Fruit fly (Drosophila melanogaster) whole organism, embryonic: ENCODE measurements around the gene CG32023.
A peak's percentile ranks its signal among the peaks of the same experiment; 100 is the strongest.

Experiments used
- Abd-B ChIP-seq: fragments of 200-800 bp; sonication (Bioruptor generic); optimal IDR thresholded peaks from 2 replicates; lab custom pipeline; 2018; ENCODE audit warnings: missing biosample characterization, mild to moderate bottlenecking, missing genetic modification characterization, moderate library complexity
- BEAF-32 ChIP-seq: fragments of 200-800 bp; sonication (Bioruptor generic); optimal IDR thresholded peaks from 3 replicates; lab custom pipeline; 2017; ENCODE audit warnings: missing biosample characterization, missing genetic modification characterization, mild to moderate bottlenecking, moderate library complexity, missing genetic modification reagents
- CG12744 ChIP-seq: fragments of 200-800 bp; sonication (Bioruptor generic); optimal IDR thresholded peaks from 2 replicates; lab custom pipeline; 2016; ENCODE audit warnings: missing biosample characterization, missing genetic modification characterization
- CG13775 ChIP-seq: fragments of 200-800 bp; sonication (Bioruptor generic); optimal IDR thresholded peaks from 3 replicates; lab custom pipeline; 2017; ENCODE audit warnings: missing biosample characterization, mild to moderate bottlenecking, missing genetic modification characterization
- CG15479 ChIP-seq: fragments of 200-800 bp; sonication (Bioruptor generic); optimal IDR thresholded peaks from 3 replicates; lab custom pipeline; 2019; ENCODE audit warnings: missing biosample characterization, mild to moderate bottlenecking, missing genetic modification characterization, moderate library complexity
- CG17612 ChIP-seq: fragments of 200-800 bp; sonication (Bioruptor generic); IDR thresholded peaks from 2 replicates; pipeline ENCODE4 v1.3.6; 2022; ENCODE audit warnings: missing biosample characterization, missing genetic modification characterization
- CG18476 ChIP-seq: fragments of 200-800 bp; sonication (Bioruptor generic); optimal IDR thresholded peaks from 2 replicates; lab custom pipeline; 2016; ENCODE audit warnings: missing biosample characterization, mild to moderate bottlenecking, missing genetic modification characterization
- CG32767 ChIP-seq: fragments of 200-800 bp; sonication (Bioruptor generic); IDR thresholded peaks from 2 replicates; pipeline ENCODE4 v1.3.6; 2022; ENCODE audit warnings: missing biosample characterization, missing genetic modification characterization
- CG33213 ChIP-seq: fragments of 200-800 bp; sonication (Bioruptor generic); optimal IDR thresholded peaks from 3 replicates; lab custom pipeline; 2016; ENCODE audit warnings: missing biosample characterization, missing genetic modification characterization
- CG34224 ChIP-seq: fragments of 200-800 bp; sonication (Bioruptor generic); IDR thresholded peaks from 3 replicates; pipeline ENCODE4 v1.3.6; 2022; ENCODE audit warnings: missing biosample characterization, missing genetic modification characterization; ENCODE audit not compliant: partially characterized antibody
- CG4282 ChIP-seq: fragments of 200-800 bp; sonication (Bioruptor generic); optimal IDR thresholded peaks from 2 replicates; lab custom pipeline; 2016; ENCODE audit warnings: missing biosample characterization, missing genetic modification characterization
- CG4854 ChIP-seq: fragments of 200-800 bp; sonication (Bioruptor generic); optimal IDR thresholded peaks from 2 replicates; lab custom pipeline; 2016; ENCODE audit warnings: missing biosample characterization, missing genetic modification characterization, inconsistent platforms
- CG6254 ChIP-seq: fragments of 200-800 bp; sonication (Bioruptor generic); optimal IDR thresholded peaks from 3 replicates; lab custom pipeline; 2017; ENCODE audit warnings: mild to moderate bottlenecking, missing biosample characterization, missing genetic modification reagents, missing genetic modification characterization
- CG7556 ChIP-seq: fragments of 200-800 bp; sonication (Bioruptor generic); optimal IDR thresholded peaks from 2 replicates; lab custom pipeline; 2017; ENCODE audit warnings: missing biosample characterization, mild to moderate bottlenecking, missing genetic modification characterization
- CG7839 ChIP-seq: fragments of 200-800 bp; sonication (Bioruptor generic); optimal IDR thresholded peaks from 3 replicates; lab custom pipeline; 2018; ENCODE audit warnings: missing biosample characterization, mild to moderate bottlenecking, missing genetic modification characterization, moderate library complexity
- CG7928 ChIP-seq: fragments of 200-800 bp; sonication (Bioruptor generic); optimal IDR thresholded peaks from 2 replicates; lab custom pipeline; 2017; ENCODE audit warnings: missing biosample characterization, mild to moderate bottlenecking, missing genetic modification characterization
- CG9797 ChIP-seq: fragments of 200-800 bp; sonication (Bioruptor generic); optimal IDR thresholded peaks from 3 replicates; lab custom pipeline; 2018; ENCODE audit warnings: missing biosample characterization, mild to moderate bottlenecking, missing genetic modification characterization
- CHES-1-like ChIP-seq: fragments of 200-800 bp; sonication (Bioruptor generic); optimal IDR thresholded peaks from 2 replicates; lab custom pipeline; 2016; ENCODE audit warnings: missing biosample characterization, missing genetic modification characterization
- Dfd ChIP-seq, 2 experiments: fragments of >200 bp; optimal IDR thresholded peaks; 2 replicates each; lab custom pipeline; 2017; ENCODE audit warnings: missing biosample characterization in 2 of 2, missing genetic modification characterization in 2 of 2
- Dp ChIP-seq: fragments of 200-800 bp; sonication (Bioruptor generic); optimal IDR thresholded peaks from 2 replicates; lab custom pipeline; 2018; ENCODE audit warnings: missing biosample characterization, mild to moderate bottlenecking, missing genetic modification characterization, moderate library complexity
- ERR ChIP-seq: fragments of 200-800 bp; sonication (Bioruptor generic); optimal IDR thresholded peaks from 2 replicates; lab custom pipeline; 2016; ENCODE audit warnings: missing biosample characterization, missing genetic modification characterization
- HHEX ChIP-seq: fragments of 200-800 bp; sonication (Bioruptor generic); optimal IDR thresholded peaks from 3 replicates; lab custom pipeline; 2017; ENCODE audit warnings: missing biosample characterization, mild to moderate bottlenecking, missing genetic modification characterization, missing genetic modification reagents
- Hand ChIP-seq: fragments of 200-800 bp; sonication (Bioruptor generic); optimal IDR thresholded peaks from 2 replicates; lab custom pipeline; 2017; ENCODE audit warnings: mild to moderate bottlenecking, missing biosample characterization, missing genetic modification reagents, missing genetic modification characterization
- Hr39 ChIP-seq: fragments of >200 bp; optimal IDR thresholded peaks from 2 replicates; lab custom pipeline; 2017
- Kr ChIP-seq: fragments of 200-800 bp; sonication (Bioruptor generic); optimal IDR thresholded peaks from 2 replicates; lab custom pipeline; 2017; ENCODE audit warnings: missing biosample characterization, mild to moderate bottlenecking, missing genetic modification characterization
- MESR4 ChIP-seq: fragments of 200-800 bp; sonication (Bioruptor generic); optimal IDR thresholded peaks from 2 replicates; lab custom pipeline; 2018; ENCODE audit warnings: missing biosample characterization, mild to moderate bottlenecking, missing genetic modification characterization, moderate library complexity
- Mad ChIP-seq: fragments of 200-800 bp; sonication (Bioruptor generic); optimal IDR thresholded peaks from 2 replicates; lab custom pipeline; 2016; ENCODE audit warnings: missing biosample characterization, missing genetic modification characterization
- NC2α ChIP-seq: fragments of 200-800 bp; sonication (Bioruptor generic); optimal IDR thresholded peaks from 2 replicates; lab custom pipeline; 2016; ENCODE audit warnings: missing biosample characterization, missing genetic modification characterization
- NC2β ChIP-seq: fragments of 200-800 bp; sonication (Bioruptor generic); optimal IDR thresholded peaks from 2 replicates; lab custom pipeline; 2016; ENCODE audit warnings: missing biosample characterization, missing genetic modification characterization
- Neu2 ChIP-seq: fragments of 200-800 bp; sonication (Bioruptor generic); optimal IDR thresholded peaks from 3 replicates; lab custom pipeline; 2016; ENCODE audit warnings: missing biosample characterization, missing genetic modification characterization, borderline replicate concordance
- NfI ChIP-seq: fragments of 200-800 bp; sonication (Bioruptor generic); optimal IDR thresholded peaks from 3 replicates; lab custom pipeline; 2018; ENCODE audit warnings: missing biosample characterization, mild to moderate bottlenecking, missing genetic modification characterization, moderate library complexity
- Oaz ChIP-seq: fragments of 200-800 bp; sonication (Bioruptor generic); IDR thresholded peaks from 2 replicates; pipeline ENCODE4 v1.3.6; 2022; ENCODE audit warnings: missing biosample characterization, missing genetic modification characterization
- Rfx ChIP-seq: fragments of 200-800 bp; sonication (Bioruptor generic); IDR thresholded peaks from 2 replicates; pipeline ENCODE4 v1.3.6; 2022; ENCODE audit warnings: missing biosample characterization, missing genetic modification characterization
- Trl ChIP-seq, 3 experiments: fragments of >200 bp in 2 of 3; fragments of 200-800 bp in 1 of 3; sonication (Bioruptor generic) in 1 of 3; optimal IDR thresholded peaks; 2 replicates in 1 of 3; 3 replicates in 2 of 3; lab custom pipeline; 2016 to 2017; ENCODE audit warnings: missing biosample characterization in 1 of 3, missing genetic modification characterization in 1 of 3
- fd64A ChIP-seq: fragments of 200-800 bp; sonication (Bioruptor generic); optimal IDR thresholded peaks from 3 replicates; lab custom pipeline; 2018; ENCODE audit warnings: missing biosample characterization, mild to moderate bottlenecking, missing genetic modification characterization
- fru ChIP-seq: fragments of >200 bp; optimal IDR thresholded peaks from 2 replicates; lab custom pipeline; 2017
- grn ChIP-seq: fragments of 200-800 bp; sonication (Bioruptor generic); optimal IDR thresholded peaks from 3 replicates; lab custom pipeline; 2017; ENCODE audit warnings: missing biosample characterization, missing genetic modification characterization
- gsb-n ChIP-seq: fragments of 200-800 bp; sonication (Bioruptor generic); optimal IDR thresholded peaks from 3 replicates; lab custom pipeline; 2018; ENCODE audit warnings: missing biosample characterization, mild to moderate bottlenecking, missing genetic modification characterization
- ham ChIP-seq: fragments of 200-800 bp; sonication (Bioruptor generic); IDR thresholded peaks from 2 replicates; pipeline ENCODE4 v1.3.6; 2022; ENCODE audit warnings: missing biosample characterization, missing genetic modification characterization
- kah ChIP-seq: fragments of 200-800 bp; sonication (Bioruptor generic); optimal IDR thresholded peaks from 2 replicates; lab custom pipeline; 2018; ENCODE audit warnings: missing biosample characterization, mild to moderate bottlenecking, missing genetic modification characterization
- knrl ChIP-seq: fragments of 200-800 bp; sonication (Bioruptor generic); IDR thresholded peaks from 3 replicates; pipeline ENCODE4 v1.3.6; 2022; ENCODE audit warnings: missing biosample characterization, missing genetic modification characterization; ENCODE audit not compliant: partially characterized antibody
- otp ChIP-seq: fragments of 200-800 bp; sonication (Bioruptor generic); IDR thresholded peaks from 3 replicates; pipeline ENCODE4, ENCODE4 v1.3.6; 2022; ENCODE audit warnings: missing biosample characterization, missing genetic modification characterization
- pho ChIP-seq: fragments of 200-800 bp; sonication (Bioruptor generic); optimal IDR thresholded peaks from 2 replicates; lab custom pipeline; 2016; ENCODE audit warnings: missing biosample characterization, missing genetic modification characterization
- pita ChIP-seq: fragments of 200-800 bp; sonication (Bioruptor generic); optimal IDR thresholded peaks from 2 replicates; lab custom pipeline; 2017; ENCODE audit warnings: missing biosample characterization, mild to moderate bottlenecking, missing genetic modification characterization
- pnt ChIP-seq: fragments of 200-800 bp; sonication (Bioruptor generic); optimal IDR thresholded peaks from 3 replicates; lab custom pipeline; 2016; ENCODE audit warnings: missing biosample characterization, missing genetic modification characterization
- rib ChIP-seq: fragments of 200-800 bp; sonication (Bioruptor generic); IDR thresholded peaks from 2 replicates; pipeline ENCODE4 v1.3.6; 2022; ENCODE audit warnings: missing biosample characterization, missing genetic modification characterization
- ro ChIP-seq: fragments of 200-800 bp; sonication (Bioruptor generic); IDR thresholded peaks from 2 replicates; pipeline ENCODE4 v1.3.6; 2022; ENCODE audit warnings: missing biosample characterization, missing genetic modification characterization
- seq ChIP-seq: fragments of 200-800 bp; sonication (Bioruptor generic); IDR thresholded peaks from 2 replicates; pipeline ENCODE4 v1.3.6; 2022; ENCODE audit warnings: missing biosample characterization, missing genetic modification characterization
- trh ChIP-seq: fragments of 200-800 bp; sonication (Bioruptor generic); optimal IDR thresholded peaks from 2 replicates; lab custom pipeline; 2016; ENCODE audit warnings: missing biosample characterization, missing genetic modification characterization
- vnd ChIP-seq: fragments of 200-800 bp; sonication (Bioruptor generic); IDR thresholded peaks from 3 replicates; pipeline ENCODE4 v1.3.6; 2022; ENCODE audit warnings: missing biosample characterization, missing genetic modification characterization; ENCODE audit not compliant: partially characterized antibody

Gene CG32023

DNA sequence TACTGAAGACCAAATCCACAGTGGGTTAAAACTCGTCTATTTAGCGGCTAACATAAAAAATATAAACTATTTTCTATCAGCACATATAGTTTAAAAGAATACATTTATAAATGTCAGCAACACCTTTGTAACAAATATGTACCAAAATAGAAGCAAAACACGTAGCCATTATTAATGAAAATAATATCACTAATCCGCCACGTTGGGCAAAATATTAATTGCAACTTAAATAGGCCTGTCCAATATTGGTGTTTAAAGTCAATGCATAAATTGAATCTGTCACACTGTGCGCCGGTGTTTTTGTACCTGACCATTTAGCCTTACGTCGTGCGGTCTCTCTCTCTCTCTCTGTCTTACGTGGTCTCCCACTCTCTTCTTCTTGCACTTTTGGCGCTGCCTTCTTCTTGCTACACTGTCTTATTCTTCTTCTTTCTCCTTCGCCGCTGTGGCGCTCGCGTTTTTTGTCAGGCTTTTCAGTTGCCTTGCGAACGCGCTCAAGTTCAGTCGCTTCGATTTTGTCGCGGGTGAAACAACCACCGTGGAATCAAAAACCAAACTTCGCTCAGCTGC, 37.9 kb downstream of the CG32023 start (continued):
- TF ChIP-seq rib (GFP tag; lab: Robert Waterston, UW) (peak; percentile 94), trh (GFP tag; lab: Kevin White, UChicago) (peak; percentile 89), CG7928 (peak; percentile 77), Kr (GFP tag; lab: Kevin White, UChicago) (peak; percentile 74), grn (GFP tag; lab: Kevin White, UChicago) (peak; percentile 71), CG32767 (GFP tag; lab: Robert Waterston, UW) (peak; percentile 96), fd64A (GFP tag; lab: Kevin White, UChicago) (peak; percentile 95), Oaz (peak; percentile 97), ham (GFP tag; lab: Robert Waterston, UW) (peak; percentile 93), HHEX (GFP tag; lab: Kevin White, UChicago) (peak; percentile 96), MESR4 (GFP tag; lab: Kevin White, UChicago) (peak; percentile 56), Mad (GFP tag; lab: Kevin White, UChicago) (peak; percentile 97), Trl (optimal IDR thresholded peaks at IDR 0.05; lab: Kevin White, UChicago) (peak; percentile 56 to 79), Trl (GFP tag; optimal IDR thresholded peaks at IDR 0.05; lab: Kevin White, UChicago) (peak; percentile 95), CG7839 (tag; lab: Kevin White, UChicago) (peak; percentile 99), fru (no peak), otp (GFP tag; lab: Robert Waterston, UW) (peak; percentile 94), Abd-B (GFP tag; lab: Kevin White, UChicago) (peak; percentile 84), Rfx (peak; percentile 98), Neu2 (peak; percentile 69), CG17612 (GFP tag; lab: Robert Waterston, UW) (peak; percentile 94), NC2α (peak; percentile 96), CG12744 (GFP tag; lab: Kevin White, UChicago) (peak; percentile 97), Hand (GFP tag; lab: Kevin White, UChicago) (peak; percentile 95), CG4282 (peak; percentile 97), ERR (GFP tag; lab: Kevin White, UChicago) (peak; percentile 91), CG18476 (GFP tag; lab: Kevin White, UChicago) (peak; percentile 97), CG34224 (GFP tag; lab: Robert Waterston, UW) (peak; percentile 55; the same call in 2 of the 3 replicates), NC2β (GFP tag; lab: Kevin White, UChicago) (peak; percentile 96), CG9797 (peak; percentile 45), gsb-n (tag; lab: Kevin White, UChicago) (peak; percentile 95), CG4854 (peak; percentile 96), CG6254 (peak; percentile 91), CG33213 (GFP tag; lab: Kevin White, UChicago) (peak; percentile 86), CG13775 (peak; percentile 99), BEAF-32 (GFP tag; lab: Kevin White, UChicago) (peak; percentile 31), Hr39 (no peak), CG7556 (peak; percentile 99), pita (GFP tag; lab: Kevin White, UChicago) (no peak), Dfd (GFP tag; optimal IDR thresholded peaks at IDR 0.05; lab: Kevin White, UChicago) (no peak), kah (GFP tag; lab: Kevin White, UChicago) (peak; percentile 89), CHES-1-like (peak; percentile 97), ro (GFP tag; lab: Robert Waterston, UW) (peak; percentile 95), knrl (GFP tag; lab: Robert Waterston, UW) (peak; percentile 75), CG15479 (GFP tag; lab: Kevin White, UChicago) (no peak), pho (GFP tag; lab: Kevin White, UChicago) (peak; percentile 98), NfI (GFP tag; lab: Kevin White, UChicago) (peak; percentile 99), pnt (GFP tag; lab: Kevin White, UChicago) (peak; percentile 97), vnd (GFP tag; lab: Robert Waterston, UW) (peak; percentile 75), Dp (peak; percentile 30), seq (GFP tag; lab: Robert Waterston, UW) (peak; percentile 98)
